Fruit fly (Drosophila melanogaster): ENCODE measurements around the gene CG13073.

CG13073 gene

DNA sequence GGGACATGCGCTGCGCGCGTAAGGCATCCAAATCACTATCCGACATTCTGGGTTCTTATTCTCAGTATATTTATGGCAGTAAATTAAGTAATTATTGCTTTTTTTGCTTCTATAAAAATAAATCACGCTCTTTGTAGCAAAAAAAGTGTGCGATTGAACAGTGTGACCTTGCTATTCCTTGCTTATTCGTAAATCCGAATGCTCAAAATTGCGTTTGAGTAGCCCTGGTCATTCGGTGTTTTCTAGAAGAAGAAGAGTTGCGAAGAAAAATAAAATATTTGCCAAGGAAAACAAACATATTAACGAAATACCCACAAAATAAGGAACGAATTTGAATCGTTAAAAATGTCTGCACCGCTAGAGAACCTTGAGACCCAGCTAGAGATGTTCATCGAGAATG, 14.8 kb upstream of the CG13073 start, which contains the start of the genes PDCD-5 and MED10 (continued):
- TF ChIP-seq CG1602 (GFP tag; optimal IDR thresholded peaks at IDR 0.05) (no peak), Lhr (GFP tag; optimal IDR thresholded peaks at IDR 0.05) (peak; percentile 18), lov (optimal IDR thresholded peaks at IDR 0.05) (no peak), lov (GFP tag; IDR thresholded peaks at IDR 0.05) (no peak), sug (tag; optimal IDR thresholded peaks at IDR 0.05) (peak; percentile 27), CG3995 (GFP tag; optimal IDR thresholded peaks at IDR 0.05) (peak; percentile 69), gsb (GFP tag; IDR thresholded peaks at IDR 0.05) (no peak), CG11696 (GFP tag; IDR thresholded peaks at IDR 0.05) (no peak), CG6765 (GFP tag; optimal IDR thresholded peaks at IDR 0.05) (no peak), Meics (GFP tag; optimal IDR thresholded peaks at IDR 0.05) (no peak), so (GFP tag; IDR thresholded peaks at IDR 0.05) (no peak), Bgb (GFP tag; IDR thresholded peaks at IDR 0.05; ENCODE audit: partially characterized antibody) (peak; percentile 28; the same call in 1 of the 2 replicates), pzg (GFP tag; optimal IDR thresholded peaks at IDR 0.05) (peak; percentile 93), trem (tag; optimal IDR thresholded peaks at IDR 0.05) (peak; percentile 42), CG13894 (tag; optimal IDR thresholded peaks at IDR 0.05) (no peak), kah (GFP tag; optimal IDR thresholded peaks at IDR 0.05) (no peak), bigmax (GFP tag; optimal IDR thresholded peaks at IDR 0.05) (no peak), slbo (GFP tag; IDR thresholded peaks at IDR 0.05) (no peak), tap (tag; optimal IDR thresholded peaks at IDR 0.05) (no peak), pros (GFP tag; optimal IDR thresholded peaks at IDR 0.05) (no peak), gro (GFP tag; optimal IDR thresholded peaks at IDR 0.05) (peak; percentile 52), ftz-f1 (GFP tag; optimal IDR thresholded peaks at IDR 0.05) (peak; percentile 47), CG14050 (GFP tag; IDR thresholded peaks at IDR 0.05) (no peak), luna (GFP tag; optimal IDR thresholded peaks at IDR 0.05) (no peak), CG30403 (GFP tag; optimal IDR thresholded peaks at IDR 0.05) (peak; percentile 4), CG17186 (GFP tag; optimal IDR thresholded peaks at IDR 0.05) (peak; percentile 62), jing (GFP tag; optimal IDR thresholded peaks at IDR 0.05) (no peak), NK7.1 (GFP tag; optimal IDR thresholded peaks at IDR 0.05) (no peak), ash1 (GFP tag; optimal IDR thresholded peaks at IDR 0.05) (no peak), dm (GFP tag; optimal IDR thresholded peaks at IDR 0.05) (peak; percentile 70), Mad (GFP tag; optimal IDR thresholded peaks at IDR 0.05) (no peak), dimm (GFP tag; IDR thresholded peaks at IDR 0.05) (no peak), gt (GFP tag; IDR thresholded peaks at IDR 0.05) (no peak), CG7963 (GFP tag; IDR thresholded peaks at IDR 0.05; ENCODE audit: partially characterized antibody) (no peak), CG12659 (GFP tag; optimal IDR thresholded peaks at IDR 0.05) (peak; percentile 60), CG14667 (GFP tag; IDR thresholded peaks at IDR 0.05) (no peak), CG16815 (GFP tag; optimal IDR thresholded peaks at IDR 0.05) (no peak), CG18476 (GFP tag; optimal IDR thresholded peaks at IDR 0.05) (no peak), amos (GFP tag; IDR thresholded peaks at IDR 0.05; ENCODE audit: partially characterized antibody) (peak; percentile 43), nau (GFP tag; optimal IDR thresholded peaks at IDR 0.05) (no peak), CG12236 (GFP tag; optimal IDR thresholded peaks at IDR 0.05) (no peak), gfzf (GFP tag; optimal IDR thresholded peaks at IDR 0.05) (peak; percentile 96), CG7372 (GFP tag; IDR thresholded peaks at IDR 0.05) (no peak), fu2 (GFP tag; optimal IDR thresholded peaks at IDR 0.05) (no peak), Drgx (GFP tag; IDR thresholded peaks at IDR 0.05) (no peak), Xrp1 (GFP tag; IDR thresholded peaks at IDR 0.05) (no peak), Hey (tag; optimal IDR thresholded peaks at IDR 0.05) (no peak), ken (GFP tag; IDR thresholded peaks at IDR 0.05) (no peak), CG4404 (GFP tag; IDR thresholded peaks at IDR 0.05) (no peak), ap (GFP tag; IDR thresholded peaks at IDR 0.05) (no peak), danr (GFP tag; IDR thresholded peaks at IDR 0.05) (no peak), CG12219 (GFP tag; optimal IDR thresholded peaks at IDR 0.05) (no peak), tin (GFP tag; optimal IDR thresholded peaks at IDR 0.05) (no peak)

All from whole organism, embryonic.